Worm (Caenorhabditis elegans): ENCODE results near the gene F57B9.3.

DNA sequence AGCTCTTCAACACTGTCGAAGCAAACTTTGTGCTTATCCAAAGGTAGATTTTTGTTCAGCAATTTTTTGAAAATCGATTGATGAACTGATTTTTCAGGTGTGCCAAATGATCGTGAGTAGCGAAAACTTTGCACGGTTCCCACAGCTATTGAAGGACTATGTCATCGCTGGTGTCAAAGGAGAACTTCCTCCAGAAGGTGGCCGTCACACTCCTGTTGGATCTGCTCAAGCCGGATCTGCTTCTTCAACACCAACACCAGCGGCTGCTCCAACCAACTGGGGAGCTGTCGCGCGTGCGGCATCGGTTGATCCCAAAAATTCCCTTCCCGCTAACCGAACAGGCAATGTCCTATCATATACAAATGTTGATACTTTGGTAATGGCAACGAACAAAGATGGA is 13.8 kb downstream of the F57B9.3 start:
- TF ChIP-seq elt-1 (tag; optimal IDR thresholded peaks at IDR 0.05; ENCODE audit: borderline replicate concordance, insufficient read depth) (no peak), lsy-2 (tag; optimal IDR thresholded peaks at IDR 0.05) (no peak), elt-3 (tag; optimal IDR thresholded peaks at IDR 0.05) (no peak), nhr-28 (tag; optimal IDR thresholded peaks at IDR 0.05) (no peak), nhr-237 (tag; optimal IDR thresholded peaks at IDR 0.05) (no peak)
